Worm (Caenorhabditis elegans) whole organism, L1 larva: ENCODE results near the gene nstp-1.

Experiments used
- C16A3.4 ChIP-seq: fragments of 150-350 bp; optimal IDR thresholded peaks from 2 replicates; lab custom pipeline; 2014; ENCODE audit warnings: missing biosample characterization, missing genetic modification characterization
- C34B4.2 ChIP-seq: sonication (generic microtip); optimal IDR thresholded peaks from 2 replicates; lab custom pipeline; 2017; ENCODE audit warnings: mild to moderate bottlenecking, missing genetic modification characterization, missing compliant biosample characterization
- F16B12.6 ChIP-seq: fragments of 150-350 bp; optimal IDR thresholded peaks from 2 replicates; lab custom pipeline; 2014; ENCODE audit warnings: missing biosample characterization, missing genetic modification characterization
- blmp-1 ChIP-seq: fragments of 150-350 bp; optimal IDR thresholded peaks from 2 replicates; lab custom pipeline; 2014; ENCODE audit warnings: missing biosample characterization, missing genetic modification characterization
- ceh-8 ChIP-seq: fragments of 200-800 bp; sonication (Bioruptor generic); optimal IDR thresholded peaks from 2 replicates; lab custom pipeline; 2018; ENCODE audit warnings: mild to moderate bottlenecking, missing genetic modification characterization, moderate library complexity, missing compliant biosample characterization
- ceh-90 ChIP-seq: sonication (generic microtip); optimal IDR thresholded peaks from 2 replicates; lab custom pipeline; 2016; ENCODE audit warnings: missing genetic modification characterization, missing compliant biosample characterization
- ces-1 ChIP-seq: fragments of 150-350 bp; optimal IDR thresholded peaks from 2 replicates; lab custom pipeline; 2014; ENCODE audit warnings: missing biosample characterization, missing genetic modification reagents, missing genetic modification characterization
- dpl-1 ChIP-seq, 3 experiments: fragments of 150-350 bp in 2 of 3; sonication (generic microtip) in 1 of 3; optimal IDR thresholded peaks; 2 replicates each; lab custom pipeline; 2014 to 2017; ENCODE audit warnings: missing biosample characterization in 3 of 3, missing genetic modification characterization in 3 of 3, missing genetic modification reagents in 3 of 3
- efl-1 ChIP-seq, 4 experiments: fragments of 150-350 bp; optimal IDR thresholded peaks in 3 of 4; peaks in 1 of 4; 1 replicate in 1 of 4; 2 replicates in 3 of 4; lab custom pipeline; 2014; ENCODE audit warnings: missing biosample characterization in 2 of 4, missing genetic modification characterization in 2 of 4, missing genetic modification reagents in 2 of 4
- efl-3 ChIP-seq: fragments of 200-800 bp; sonication (Bioruptor generic); optimal IDR thresholded peaks from 2 replicates; lab custom pipeline; 2018; ENCODE audit warnings: mild to moderate bottlenecking, missing genetic modification characterization, missing compliant biosample characterization
- egl-13 ChIP-seq: sonication (generic microtip); optimal IDR thresholded peaks from 2 replicates; lab custom pipeline; 2016; ENCODE audit warnings: missing genotype, missing genetic modification reagents, missing genetic modification characterization, missing compliant biosample characterization
- fkh-10 ChIP-seq: sonication (generic microtip); optimal IDR thresholded peaks from 2 replicates; lab custom pipeline; 2017; ENCODE audit warnings: missing biosample characterization, missing genetic modification reagents, missing genetic modification characterization
- hlh-4 ChIP-seq: sonication (generic microtip); optimal IDR thresholded peaks from 2 replicates; lab custom pipeline; 2016; ENCODE audit warnings: mild to moderate bottlenecking, missing genetic modification characterization, missing compliant biosample characterization
- hpl-2 ChIP-seq: fragments of 150-350 bp; optimal IDR thresholded peaks from 2 replicates; lab custom pipeline; 2014; ENCODE audit warnings: missing biosample characterization, missing genetic modification reagents, missing genetic modification characterization
- irx-1 ChIP-seq: sonication (generic microtip); optimal IDR thresholded peaks from 2 replicates; lab custom pipeline; 2016; ENCODE audit warnings: missing genetic modification characterization, missing compliant biosample characterization
- jun-1 ChIP-seq: fragments of 150-350 bp; optimal IDR thresholded peaks from 2 replicates; lab custom pipeline; 2014; ENCODE audit warnings: missing biosample characterization, missing genetic modification reagents, missing genetic modification characterization
- lin-15B ChIP-seq: fragments of 150-350 bp; sonication (generic microtip); optimal IDR thresholded peaks from 3 replicates; lab custom pipeline; 2014; ENCODE audit warnings: missing biosample characterization, missing genetic modification characterization
- lin-35 ChIP-seq, 2 experiments: fragments of 150-350 bp; optimal IDR thresholded peaks; 2 replicates each; lab custom pipeline; 2014; ENCODE audit warnings: missing biosample characterization in 2 of 2, missing genetic modification characterization in 2 of 2, missing genetic modification reagents in 2 of 2
- lir-3 ChIP-seq: sonication (generic microtip); optimal IDR thresholded peaks from 2 replicates; lab custom pipeline; 2016; ENCODE audit warnings: mild to moderate bottlenecking, missing genetic modification characterization, moderate library complexity, missing compliant biosample characterization; ENCODE audit not compliant: poor library complexity
- mdl-1 ChIP-seq, 2 experiments: fragments of 150-350 bp; optimal IDR thresholded peaks; 2 replicates each; lab custom pipeline; 2014 to 2017; ENCODE audit warnings: missing biosample characterization in 2 of 2, missing genetic modification characterization in 2 of 2, inconsistent platforms in 1 of 2
- mef-2 ChIP-seq: fragments of 150-350 bp; optimal IDR thresholded peaks from 2 replicates; lab custom pipeline; 2014; ENCODE audit warnings: missing biosample characterization, missing genetic modification characterization
- mep-1 ChIP-seq: fragments of 150-350 bp; optimal IDR thresholded peaks from 2 replicates; lab custom pipeline; 2014; ENCODE audit warnings: missing biosample characterization, missing genetic modification characterization
- nhr-11 ChIP-seq: fragments of 150-350 bp; optimal IDR thresholded peaks from 2 replicates; lab custom pipeline; 2014; ENCODE audit warnings: missing biosample characterization, missing genetic modification characterization
- nhr-12 ChIP-seq: sonication (generic microtip); optimal IDR thresholded peaks from 2 replicates; lab custom pipeline; 2017; ENCODE audit warnings: missing biosample characterization, missing genetic modification characterization
- nhr-90 ChIP-seq: sonication (generic microtip); optimal IDR thresholded peaks from 2 replicates; lab custom pipeline; 2016; ENCODE audit warnings: mild to moderate bottlenecking, missing genetic modification characterization, missing compliant biosample characterization; ENCODE audit not compliant: poor library complexity
- pax-3 ChIP-seq: fragments of 200-800 bp; sonication (Bioruptor generic); optimal IDR thresholded peaks from 2 replicates; lab custom pipeline; 2018; ENCODE audit warnings: mild to moderate bottlenecking, missing genetic modification characterization, moderate library complexity, missing compliant biosample characterization
- rnt-1 ChIP-seq: sonication (generic microtip); optimal IDR thresholded peaks from 2 replicates; lab custom pipeline; 2016; ENCODE audit warnings: mild to moderate bottlenecking, missing genetic modification characterization, moderate library complexity, missing compliant biosample characterization
- skn-1 ChIP-seq: fragments of 150-350 bp; optimal IDR thresholded peaks from 2 replicates; lab custom pipeline; 2014; ENCODE audit warnings: missing biosample characterization, missing genetic modification characterization
- snpc-4 ChIP-seq: fragments of 150-350 bp; optimal IDR thresholded peaks from 2 replicates; lab custom pipeline; 2014; ENCODE audit warnings: missing biosample characterization, missing genetic modification characterization
- snu-23 ChIP-seq: sonication (generic microtip); optimal IDR thresholded peaks from 2 replicates; lab custom pipeline; 2016; ENCODE audit warnings: missing genetic modification characterization, missing compliant biosample characterization
- sptf-1 ChIP-seq: fragments of 150-350 bp; optimal IDR thresholded peaks from 2 replicates; lab custom pipeline; 2014; ENCODE audit warnings: missing biosample characterization, missing genetic modification characterization
- tlp-1 ChIP-seq: fragments of 150-350 bp; optimal IDR thresholded peaks from 2 replicates; lab custom pipeline; 2014; ENCODE audit warnings: missing biosample characterization, missing genetic modification characterization
- unc-130 ChIP-seq: fragments of 150-350 bp; optimal IDR thresholded peaks from 2 replicates; lab custom pipeline; 2017; ENCODE audit warnings: missing biosample characterization, missing genetic modification characterization, inconsistent platforms
- unc-30 ChIP-seq: sonication (generic microtip); optimal IDR thresholded peaks from 2 replicates; lab custom pipeline; 2017; ENCODE audit warnings: missing biosample characterization, missing genetic modification characterization
- xbp-1 ChIP-seq: sonication (generic microtip); optimal IDR thresholded peaks from 2 replicates; lab custom pipeline; 2016; ENCODE audit warnings: missing genetic modification characterization, missing compliant biosample characterization
- zip-4 ChIP-seq: fragments of 200-800 bp; sonication (Bioruptor generic); optimal IDR thresholded peaks from 2 replicates; lab custom pipeline; 2018; ENCODE audit warnings: mild to moderate bottlenecking, missing genetic modification characterization, moderate library complexity, missing compliant biosample characterization

Gene nstp-1

ce11 chrIV:9021245-9021779 is 36.6 kb downstream of the nstp-1 start (continued):
- TF ChIP-seq mdl-1 (tag; optimal IDR thresholded peaks at IDR 0.05; lab: Kevin White, UChicago) (no peak), mef-2 (no peak), unc-30 (tag; lab: Kevin White, UChicago) (no peak), hlh-4 (no peak), tlp-1 (no peak), rnt-1 (tag; lab: Kevin White, UChicago) (peak; percentile 24), jun-1 (tag; lab: Kevin White, UChicago) (no peak), hpl-2 (GFP tag; lab: Kevin White, UChicago) (no peak), efl-3 (GFP tag; lab: Kevin White, UChicago) (no peak), ceh-8 (GFP tag; lab: Kevin White, UChicago) (no peak), dpl-1 (GFP tag; optimal IDR thresholded peaks at IDR 0.05; lab: Kevin White, UChicago) (peak in 2 of 3 experiments; percentile 16 to 49), C34B4.2 (tag; lab: Kevin White, UChicago) (no peak), zip-4 (GFP tag; lab: Kevin White, UChicago) (no peak), nhr-11 (tag; lab: Kevin White, UChicago) (no peak), sptf-1 (tag; lab: Kevin White, UChicago) (no peak), ceh-90 (tag; lab: Kevin White, UChicago) (no peak), xbp-1 (tag; lab: Kevin White, UChicago) (peak; percentile 3), lir-3 (tag; lab: Kevin White, UChicago) (no peak), snpc-4 (tag; lab: Kevin White, UChicago) (no peak), snu-23 (no peak), lin-35 (GFP tag; optimal IDR thresholded peaks at IDR 0.05; lab: Kevin White, UChicago) (peak in 1 of 2 experiments; percentile 3), unc-130 (tag; lab: Kevin White, UChicago) (no peak), C16A3.4 (no peak), nhr-90 (tag; lab: Kevin White, UChicago) (no peak), skn-1 (tag; lab: Kevin White, UChicago) (no peak), blmp-1 (no peak)

- no peak for TF ChIP-seq nhr-12
- no peak for TF ChIP-seq nhr-11 (tag; lab: Kevin White, UChicago)
- TF ChIP-seq F16B12.6 (tag; lab: Kevin White, UChicago): peak; percentile 4
- TF ChIP-seq pax-3 (tag; lab: Kevin White, UChicago): no peak
- TF ChIP-seq blmp-1: peak; percentile 71
- TF ChIP-seq efl-1 (optimal IDR thresholded peaks at IDR 0.05; lab: Kevin White, UChicago): peak; percentile 5 to 17
- TF ChIP-seq efl-1 (GFP tag; optimal IDR thresholded peaks at IDR 0.05 in 1 of 2; lab: Kevin White, UChicago): no peak
- TF ChIP-seq dpl-1 (GFP tag; optimal IDR thresholded peaks at IDR 0.05; lab: Kevin White, UChicago): peak in 1 of 3 experiments; percentile 2
- peak; percentile 50 for TF ChIP-seq mep-1 (tag; lab: Kevin White, UChicago)
- TF ChIP-seq irx-1 (tag; lab: Kevin White, UChicago): no peak
Observed at ce11 chrIV:9032550-9032949, 47.9 kb downstream of the nstp-1 start, which contains the start of gene C53D6.6. Gene C53D6.6 (minus strand): TSS chrIV:9032667.

- TF ChIP-seq mdl-1 (tag; optimal IDR thresholded peaks at IDR 0.05; lab: Kevin White, UChicago) (no peak), egl-13 (tag; lab: Kevin White, UChicago) (no peak), skn-1 (tag; lab: Kevin White, UChicago) (no peak), fkh-10 (GFP tag; lab: Kevin White, UChicago) (no peak), ces-1 (GFP tag; lab: Kevin White, UChicago) (no peak), lin-15B (tag; lab: Kevin White, UChicago) (no peak)
Observed at ce11 chrIV:9034340-9034739, 49.7 kb downstream of the nstp-1 start, which contains the start of gene C53D6.10. Gene C53D6.10 (minus strand): TSS chrIV:9034440.
